Worm (Caenorhabditis elegans) whole organism, young adult: ENCODE data around the gene C05A2.4.
A peak's percentile ranks its signal among the peaks of the same experiment; 100 is the strongest.

Experiments used
- B0336.3 ChIP-seq: fragments of 200-800 bp; sonication (Bioruptor generic); IDR thresholded peaks from 2 replicates; pipeline ENCODE4 v1.3.6; 2022; ENCODE audit warnings: missing genetic modification characterization, missing compliant biosample characterization
- F37B4.10 ChIP-seq: fragments of 200-800 bp; sonication (Bioruptor generic); IDR thresholded peaks from 2 replicates; pipeline ENCODE4 v1.3.6; 2022; ENCODE audit warnings: missing genetic modification characterization, missing compliant biosample characterization
- F52B5.7 ChIP-seq: sonication (generic microtip); optimal IDR thresholded peaks from 2 replicates; lab custom pipeline; 2016; ENCODE audit warnings: mild to moderate bottlenecking, missing genetic modification characterization, missing compliant biosample characterization
- F57A8.1 ChIP-seq: fragments of 200-800 bp; sonication (Bioruptor generic); optimal IDR thresholded peaks from 2 replicates; lab custom pipeline; 2018; ENCODE audit warnings: mild to moderate bottlenecking, missing genetic modification characterization, moderate library complexity, missing compliant biosample characterization
- T26A5.8 ChIP-seq: sonication (generic microtip); optimal IDR thresholded peaks from 2 replicates; lab custom pipeline; 2016; ENCODE audit warnings: missing genetic modification characterization, missing compliant biosample characterization
- Y79H2A.3 ChIP-seq: fragments of 200-800 bp; sonication (Bioruptor generic); conservative IDR thresholded peaks from 2 replicates; pipeline ENCODE4 v1.3.6; 2022; ENCODE audit warnings: missing genetic modification reagents, missing genetic modification characterization, missing compliant biosample characterization
- Y95B8A.8 ChIP-seq: fragments of 200-800 bp; sonication (Bioruptor generic); IDR thresholded peaks from 2 replicates; pipeline ENCODE4 v1.3.6; 2022; ENCODE audit warnings: missing genetic modification reagents, missing genetic modification characterization, missing compliant biosample characterization
- akir-1 ChIP-seq: fragments of 200-800 bp; sonication (Bioruptor generic); optimal IDR thresholded peaks from 2 replicates; lab custom pipeline; 2018; ENCODE audit warnings: mild to moderate bottlenecking, missing genetic modification characterization, moderate library complexity, missing compliant biosample characterization
- ama-1 ChIP-seq, 3 experiments: fragments of 150-350 bp in 1 of 3; sonication (generic microtip) in 2 of 3; optimal IDR thresholded peaks; 2 replicates each; lab custom pipeline; 2014 to 2018; ENCODE audit warnings: missing biosample characterization in 2 of 3, missing genetic modification characterization in 2 of 3, missing genetic modification reagents in 2 of 3
- attf-5 ChIP-seq: fragments of 200-800 bp; sonication (Bioruptor generic); optimal IDR thresholded peaks from 2 replicates; lab custom pipeline; 2018; ENCODE audit warnings: mild to moderate bottlenecking, missing genetic modification characterization, missing compliant biosample characterization
- bed-2 ChIP-seq: fragments of 200-800 bp; sonication (Bioruptor generic); IDR thresholded peaks from 2 replicates; pipeline ENCODE4 v1.3.6; 2022; ENCODE audit warnings: missing genetic modification reagents, missing genetic modification characterization, missing compliant biosample characterization
- cebp-1 ChIP-seq, 2 experiments: fragments of 200-800 bp in 1 of 2; sonication (Bioruptor generic) in 1 of 2; sonication (generic microtip) in 1 of 2; IDR thresholded peaks in 1 of 2; optimal IDR thresholded peaks in 1 of 2; 2 replicates each; pipeline versions ENCODE4 v1.3.6 to Lab custom; 2017 to 2022; ENCODE audit warnings: missing compliant biosample characterization in 2 of 2, missing genetic modification characterization in 2 of 2, mild to moderate bottlenecking in 1 of 2, missing genetic modification reagents in 1 of 2, moderate library complexity in 1 of 2
- ceh-27 ChIP-seq: fragments of 200-800 bp; sonication (Bioruptor generic); optimal IDR thresholded peaks from 2 replicates; lab custom pipeline; 2018; ENCODE audit warnings: mild to moderate bottlenecking, missing genetic modification characterization, moderate library complexity, missing compliant biosample characterization
- chd-7 ChIP-seq: sonication (generic microtip); optimal IDR thresholded peaks from 2 replicates; lab custom pipeline; 2016; ENCODE audit warnings: mild to moderate bottlenecking, missing genetic modification characterization, moderate library complexity, missing compliant biosample characterization
- die-1 ChIP-seq: sonication (generic microtip); optimal IDR thresholded peaks from 2 replicates; lab custom pipeline; 2016; ENCODE audit warnings: missing genotype, mild to moderate bottlenecking, missing genetic modification characterization, missing compliant biosample characterization
- dox-1 ChIP-seq: fragments of 200-800 bp; sonication (Bioruptor generic); IDR thresholded peaks from 2 replicates; pipeline ENCODE4 v1.3.6; 2022; ENCODE audit warnings: missing genetic modification reagents, missing genetic modification characterization, missing compliant biosample characterization
- efl-1 ChIP-seq: fragments of 150-350 bp; optimal IDR thresholded peaks from 2 replicates; lab custom pipeline; 2014; ENCODE audit warnings: missing biosample characterization, missing genetic modification reagents, missing genetic modification characterization
- egrh-3 ChIP-seq: fragments of 200-800 bp; sonication (Bioruptor generic); IDR thresholded peaks from 2 replicates; pipeline ENCODE4 v1.3.6; 2022; ENCODE audit warnings: missing genetic modification reagents, missing genetic modification characterization, missing compliant biosample characterization
- ets-4 ChIP-seq: fragments of 200-800 bp; sonication (Bioruptor generic); optimal IDR thresholded peaks from 2 replicates; lab custom pipeline; 2018; ENCODE audit warnings: mild to moderate bottlenecking, missing genetic modification characterization, missing compliant biosample characterization
- hmg-1.2 ChIP-seq: fragments of 200-800 bp; sonication (Bioruptor generic); IDR thresholded peaks from 2 replicates; pipeline ENCODE4 v1.3.6; 2022; ENCODE audit warnings: missing genetic modification reagents, missing genetic modification characterization, missing compliant biosample characterization
- let-526 ChIP-seq: fragments of 200-800 bp; sonication (Bioruptor generic); IDR thresholded peaks from 2 replicates; pipeline ENCODE4 v1.3.6; 2022; ENCODE audit warnings: missing genetic modification reagents, missing genetic modification characterization, missing compliant biosample characterization
- lin-26 ChIP-seq: fragments of 200-800 bp; sonication (Bioruptor generic); IDR thresholded peaks from 2 replicates; pipeline ENCODE4 v1.3.6; 2022; ENCODE audit warnings: missing genetic modification reagents, missing genetic modification characterization, missing compliant biosample characterization
- lsl-1 ChIP-seq: fragments of 200-800 bp; sonication (Bioruptor generic); optimal IDR thresholded peaks from 2 replicates; lab custom pipeline; 2018; ENCODE audit warnings: mild to moderate bottlenecking, missing genetic modification characterization, moderate library complexity, missing compliant biosample characterization
- mcd-1 ChIP-seq: fragments of 200-800 bp; sonication (Bioruptor generic); IDR thresholded peaks from 2 replicates; pipeline ENCODE4 v1.3.6; 2022; ENCODE audit warnings: missing genetic modification reagents, missing genetic modification characterization, missing compliant biosample characterization
- nfya-1 ChIP-seq: sonication (generic microtip); optimal IDR thresholded peaks from 2 replicates; lab custom pipeline; 2017; ENCODE audit warnings: antibody characterized with exemption, missing compliant biosample characterization, missing genetic modification characterization, borderline replicate concordance; ENCODE audit not compliant: insufficient read depth
- nfya-2 ChIP-seq: fragments of 200-800 bp; sonication (Bioruptor generic); IDR thresholded peaks from 2 replicates; pipeline ENCODE4 v1.3.6; 2022; ENCODE audit warnings: missing genetic modification reagents, missing genetic modification characterization, missing compliant biosample characterization
- nfyb-1 ChIP-seq: fragments of 200-800 bp; sonication (Bioruptor generic); IDR thresholded peaks from 2 replicates; pipeline ENCODE4 v1.3.6; 2022; ENCODE audit warnings: missing genetic modification reagents, missing genetic modification characterization, missing compliant biosample characterization
- nhr-80 ChIP-seq: sonication (generic microtip); optimal IDR thresholded peaks from 2 replicates; lab custom pipeline; 2016; ENCODE audit warnings: missing genetic modification characterization, missing compliant biosample characterization
- rec-8 ChIP-seq, 2 experiments: sonication (generic microtip); optimal IDR thresholded peaks; 2 replicates each; lab custom pipeline; 2016; ENCODE audit warnings: mild to moderate bottlenecking in 2 of 2, missing genetic modification characterization in 2 of 2, missing genetic modification reagents in 2 of 2, missing genotype in 2 of 2, missing biosample characterization in 1 of 2, missing compliant biosample characterization in 1 of 2, moderate library complexity in 1 of 2
- sea-2 ChIP-seq: fragments of 200-800 bp; sonication (Bioruptor generic); IDR thresholded peaks from 2 replicates; pipeline ENCODE4 v1.3.6; 2022; ENCODE audit warnings: missing genetic modification characterization, missing compliant biosample characterization
- snpc-1.1 ChIP-seq: sonication (generic microtip); optimal IDR thresholded peaks from 2 replicates; lab custom pipeline; 2017; ENCODE audit warnings: missing genetic modification characterization, mild to moderate bottlenecking, missing compliant biosample characterization, antibody characterized with exemption, moderate library complexity, missing genotype, missing genetic modification reagents; ENCODE audit not compliant: insufficient read depth
- snpc-4 ChIP-seq, 5 experiments: fragments of 150-350 bp in 1 of 5; sonication (generic microtip) in 4 of 5; optimal IDR thresholded peaks; 2 replicates each; lab custom pipeline; 2014 to 2018; ENCODE audit warnings: missing genetic modification characterization in 5 of 5, missing biosample characterization in 3 of 5, antibody characterized with exemption in 2 of 5, mild to moderate bottlenecking in 2 of 5, missing compliant biosample characterization in 2 of 5, missing genotype in 2 of 5, moderate library complexity in 2 of 5, missing genetic modification reagents in 1 of 5
- somi-1 ChIP-seq: fragments of 200-800 bp; sonication (Bioruptor generic); optimal IDR thresholded peaks from 2 replicates; lab custom pipeline; 2018; ENCODE audit warnings: mild to moderate bottlenecking, missing genetic modification characterization, missing compliant biosample characterization
- tbp1 ChIP-seq: fragments of 200-800 bp; sonication (Bioruptor generic); optimal IDR thresholded peaks from 2 replicates; lab custom pipeline; 2018; ENCODE audit warnings: mild to moderate bottlenecking, missing genetic modification characterization, missing compliant biosample characterization
- zfh-2 ChIP-seq: fragments of 200-800 bp; sonication (Bioruptor generic); conservative IDR thresholded peaks from 2 replicates; pipeline ENCODE4 v1.3.6; 2022; ENCODE audit warnings: missing genetic modification reagents, missing genetic modification characterization, missing compliant biosample characterization
- ztf-18 ChIP-seq: sonication (generic microtip); optimal IDR thresholded peaks from 2 replicates; lab custom pipeline; 2016; ENCODE audit warnings: missing genotype, mild to moderate bottlenecking, missing genetic modification characterization, missing compliant biosample characterization
- ztf-22 ChIP-seq: fragments of 200-800 bp; sonication (Bioruptor generic); optimal IDR thresholded peaks from 2 replicates; lab custom pipeline; 2018; ENCODE audit warnings: mild to moderate bottlenecking, missing genetic modification characterization, moderate library complexity, missing compliant biosample characterization
- ztf-26 ChIP-seq: sonication (generic microtip); optimal IDR thresholded peaks from 2 replicates; lab custom pipeline; 2017; ENCODE audit warnings: missing genetic modification characterization, missing compliant biosample characterization

C05A2.4 gene

ce11 chrV:10679080-10679479 is 16.2 kb upstream of the C05A2.4 start (continued):
- TF ChIP-seq Y95B8A.8 (GFP tag; lab: Robert Waterston, UW) = no peak

- TF ChIP-seq lsl-1 (GFP tag; lab: Kevin White, UChicago) (peak; percentile 51), F37B4.10 (GFP tag; lab: Robert Waterston, UW) (no peak), ama-1 (optimal IDR thresholded peaks at IDR 0.05; lab: Kevin White, UChicago) (no peak), ama-1 (GFP tag; optimal IDR thresholded peaks at IDR 0.05; lab: Kevin White, UChicago) (no peak), cebp-1 (GFP tag; IDR thresholded peaks at IDR 0.05; lab: Robert Waterston, UW) (no peak), cebp-1 (tag; optimal IDR thresholded peaks at IDR 0.05; lab: Kevin White, UChicago) (peak; percentile 11), snpc-1.1 (no peak), hmg-1.2 (no peak)
- TF ChIP-seq, all 124 proteins: peak for 2
Observed at ce11 chrV:10679990-10680602, 15.2 kb upstream of the C05A2.4 start.

- TF ChIP-seq Y79H2A.3 (no peak), dox-1 (GFP tag; lab: Robert Waterston, UW) (peak; percentile 53), chd-7 (tag; lab: Kevin White, UChicago) (peak; percentile 27), ztf-18 (tag; lab: Kevin White, UChicago) (no peak), efl-1 (no peak), rec-8 (tag; optimal IDR thresholded peaks at IDR 0.05; lab: Kevin White, UChicago) (no peak), nfyb-1 (GFP tag; lab: Robert Waterston, UW) (peak; percentile 53; the same call in 1 of the 2 replicates), nfya-1 (tag; lab: Kevin White, UChicago) (no peak), sea-2 (GFP tag; lab: Robert Waterston, UW) (no peak), ets-4 (no peak), bed-2 (GFP tag; lab: Robert Waterston, UW) (no peak), ceh-27 (GFP tag; lab: Kevin White, UChicago) (peak; percentile 40), die-1 (tag; lab: Kevin White, UChicago) (peak; percentile 33), attf-5 (peak; percentile 31), B0336.3 (peak; percentile 79; the same call in 1 of the 2 replicates), somi-1 (GFP tag; lab: Kevin White, UChicago) (peak; percentile 29), mcd-1 (no peak), nhr-80 (tag; lab: Kevin White, UChicago) (peak; percentile 46), ztf-22 (GFP tag; lab: Kevin White, UChicago) (peak; percentile 42), let-526 (GFP tag; lab: Robert Waterston, UW) (0 out of 2 replicates have a peak, but pooled peaks have one; percentile 17), ztf-26 (tag; lab: Kevin White, UChicago) (peak; percentile 59), lin-26 (GFP tag; lab: Robert Waterston, UW) (no peak), tbp1 (GFP tag; lab: Kevin White, UChicago) (peak; percentile 32), F37B4.10 (GFP tag; lab: Robert Waterston, UW) (no peak), cebp-1 (GFP tag; IDR thresholded peaks at IDR 0.05; lab: Robert Waterston, UW) (no peak), cebp-1 (tag; optimal IDR thresholded peaks at IDR 0.05; lab: Kevin White, UChicago) (peak; percentile 51), F57A8.1 (GFP tag; lab: Kevin White, UChicago) (peak; percentile 18), T26A5.8 (tag; lab: Kevin White, UChicago) (no peak), F52B5.7 (tag; lab: Kevin White, UChicago) (peak; percentile 33), snpc-4 (GFP tag; optimal IDR thresholded peaks at IDR 0.05; lab: Kevin White, UChicago) (no peak), snpc-4 (tag; optimal IDR thresholded peaks at IDR 0.05; lab: Kevin White, UChicago) (peak in 1 of 4 experiments; percentile 2), akir-1 (no peak), egrh-3 (no peak), nfya-2 (GFP tag; lab: Robert Waterston, UW) (no peak), zfh-2 (peak; percentile 72)
Observed at ce11 chrV:10681117-10681959, 13.9 kb upstream of the C05A2.4 start.
